Fruit fly (Drosophila melanogaster): ENCODE data around the gene AnxB10.

AnxB10 gene

dm6 chrX:20165773-20166412 is 7.4 kb downstream of the AnxB10 start, which contains the start of gene Phf7 (continued):
- TF ChIP-seq CG7987 (GFP tag; optimal IDR thresholded peaks at IDR 0.05) (no peak), CG8388 (GFP tag; optimal IDR thresholded peaks at IDR 0.05) (no peak), CG11695 (GFP tag; IDR thresholded peaks at IDR 0.05) (no peak), CG11560 (tag; IDR thresholded peaks at IDR 0.05) (no peak), CG9817 (tag; optimal IDR thresholded peaks at IDR 0.05) (no peak), CG11456 (GFP tag; IDR thresholded peaks at IDR 0.05) (no peak), shn (GFP tag; optimal IDR thresholded peaks at IDR 0.05) (no peak), CG13894 (tag; optimal IDR thresholded peaks at IDR 0.05) (no peak), CG17385 (GFP tag; optimal IDR thresholded peaks at IDR 0.05) (no peak), CG2116 (GFP tag; optimal IDR thresholded peaks at IDR 0.05) (peak; percentile 62), dpn (GFP tag; optimal IDR thresholded peaks at IDR 0.05) (no peak), CG6813 (GFP tag; optimal IDR thresholded peaks at IDR 0.05) (no peak), ftz-f1 (GFP tag; optimal IDR thresholded peaks at IDR 0.05) (no peak), CG11398 (GFP tag; optimal IDR thresholded peaks at IDR 0.05) (no peak), ara (GFP tag; IDR thresholded peaks at IDR 0.05) (no peak), grau (tag; optimal IDR thresholded peaks at IDR 0.05) (no peak), Optix (GFP tag; IDR thresholded peaks at IDR 0.05) (no peak), sna (GFP tag; IDR thresholded peaks at IDR 0.05; ENCODE audit: partially characterized antibody) (peak; percentile 58), rib (GFP tag; IDR thresholded peaks at IDR 0.05) (no peak), slou (GFP tag; optimal IDR thresholded peaks at IDR 0.05) (no peak), Tbp (GFP tag; optimal IDR thresholded peaks at IDR 0.05) (no peak), CG31224 (GFP tag; IDR thresholded peaks at IDR 0.05) (no peak), gfzf (GFP tag; optimal IDR thresholded peaks at IDR 0.05) (peak; percentile 36), CG9797 (GFP tag; optimal IDR thresholded peaks at IDR 0.05) (peak; percentile 15), fd64A (GFP tag; optimal IDR thresholded peaks at IDR 0.05) (no peak), CG15269 (tag; optimal IDR thresholded peaks at IDR 0.05) (no peak), H2.0 (GFP tag; IDR thresholded peaks at IDR 0.05) (no peak), CG1792 (GFP tag; optimal IDR thresholded peaks at IDR 0.05) (no peak), Dek (tag; optimal IDR thresholded peaks at IDR 0.05) (no peak), ssp (GFP tag; IDR thresholded peaks at IDR 0.05) (peak; percentile 78), CrebB (tag; optimal IDR thresholded peaks at IDR 0.05) (no peak), CG5953 (GFP tag; IDR thresholded peaks at IDR 0.05) (no peak), mirr (GFP tag; optimal IDR thresholded peaks at IDR 0.05) (no peak), Sox100B (GFP tag; optimal IDR thresholded peaks at IDR 0.05) (no peak), CG12769 (tag; optimal IDR thresholded peaks at IDR 0.05) (no peak), CG11093 (GFP tag; IDR thresholded peaks at IDR 0.05) (no peak), CG11247 (GFP tag; IDR thresholded peaks at IDR 0.05) (no peak), fd3F (GFP tag; optimal IDR thresholded peaks at IDR 0.05) (no peak), Gsc (GFP tag; IDR thresholded peaks at IDR 0.05) (no peak), toy (GFP tag; IDR thresholded peaks at IDR 0.05) (no peak), CG18011 (GFP tag; optimal IDR thresholded peaks at IDR 0.05) (no peak), CG1529 (GFP tag; optimal IDR thresholded peaks at IDR 0.05) (no peak), CG18619 (GFP tag; optimal IDR thresholded peaks at IDR 0.05) (no peak), pita (GFP tag; optimal IDR thresholded peaks at IDR 0.05) (no peak), CG12744 (GFP tag; optimal IDR thresholded peaks at IDR 0.05) (no peak), CG3163 (GFP tag; optimal IDR thresholded peaks at IDR 0.05) (no peak), lbe (GFP tag; optimal IDR thresholded peaks at IDR 0.05) (no peak), CG6689 (GFP tag; IDR thresholded peaks at IDR 0.05) (no peak), Elba2 (GFP tag; optimal IDR thresholded peaks at IDR 0.05) (no peak), sim (GFP tag; IDR thresholded peaks at IDR 0.05) (no peak), CG6272 (GFP tag; IDR thresholded peaks at IDR 0.05) (no peak), Nf-YB (GFP tag; optimal IDR thresholded peaks at IDR 0.05) (no peak)

Measured in whole organism, embryonic.